Worm (Caenorhabditis elegans) whole organism, L3 larva: Measurements from ENCODE around the gene F59F5.7.

ENCODE experiments used
- egl-27 ChIP-seq: sonication (generic microtip); optimal IDR thresholded peaks from 4 replicates; lab custom pipeline; 2017; ENCODE audit warnings: missing biosample characterization, missing genetic modification reagents, missing genetic modification characterization
- mdl-1 ChIP-seq: fragments of 150-350 bp; optimal IDR thresholded peaks from 2 replicates; lab custom pipeline; 2014; ENCODE audit warnings: missing biosample characterization, missing genetic modification characterization
- pqm-1 ChIP-seq: fragments of 150-350 bp; optimal IDR thresholded peaks from 2 replicates; lab custom pipeline; 2017; ENCODE audit warnings: missing biosample characterization, missing genetic modification characterization, inconsistent platforms
- unc-39 ChIP-seq: sonication (generic microtip); optimal IDR thresholded peaks from 4 replicates; lab custom pipeline; 2017; ENCODE audit warnings: missing biosample characterization, missing genetic modification characterization

DNA sequence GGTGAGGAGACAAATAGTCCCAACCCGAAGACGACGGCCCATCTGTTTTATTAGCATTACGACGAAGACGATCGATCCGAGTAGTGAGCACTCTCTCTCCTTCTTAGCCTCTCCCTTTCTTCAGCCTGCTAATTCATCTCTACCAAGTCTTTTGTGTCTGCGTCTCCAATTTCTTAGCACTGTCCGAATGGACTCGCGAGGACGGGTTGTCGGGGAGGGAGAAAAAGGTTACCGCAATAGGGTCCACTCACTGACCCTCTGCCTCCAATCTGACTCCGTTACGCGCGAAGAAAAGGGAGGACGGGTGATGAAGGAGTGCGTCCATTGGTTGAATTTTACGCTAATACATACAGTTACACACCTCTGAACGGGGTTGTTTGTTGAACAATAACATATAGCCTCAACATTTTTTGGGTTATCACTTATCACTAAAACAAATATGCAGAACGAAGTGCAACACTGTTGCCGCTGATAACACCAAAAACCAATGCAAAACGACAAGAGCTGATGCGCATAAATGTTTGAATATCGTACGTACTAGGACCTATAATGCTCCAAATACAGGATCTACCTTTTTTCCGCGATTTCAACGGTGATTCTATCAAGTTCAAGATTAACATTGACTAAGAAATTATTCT, 38.4 kb downstream of the F59F5.7 start:
- TF ChIP-seq mdl-1: no peak
- TF ChIP-seq unc-39: no peak
- no peak for TF ChIP-seq egl-27 (tag; lab: Kevin White, UChicago)
- peak; percentile 15 for TF ChIP-seq pqm-1 (tag; lab: Kevin White, UChicago)
